Fruit fly (Drosophila melanogaster) whole organism, prepupa: Measurements from ENCODE around the gene CG13813.

Experiments
- CG10669 ChIP-seq: fragments of 200-800 bp; sonication (Bioruptor generic); optimal IDR thresholded peaks from 3 replicates; lab custom pipeline; 2018; ENCODE audit warnings: missing biosample characterization, mild to moderate bottlenecking, missing genetic modification characterization, moderate library complexity
- CG11294 ChIP-seq: fragments of 200-800 bp; sonication (Bioruptor generic); IDR thresholded peaks from 2 replicates; pipeline ENCODE4 v1.3.6; 2022; ENCODE audit warnings: missing biosample characterization, missing genetic modification characterization
- CG11902 ChIP-seq: fragments of 200-800 bp; sonication (Bioruptor generic); optimal IDR thresholded peaks from 3 replicates; lab custom pipeline; 2016; ENCODE audit warnings: missing biosample characterization, missing genetic modification characterization
- CG1621 ChIP-seq: fragments of 200-800 bp; sonication (Bioruptor generic); optimal IDR thresholded peaks from 3 replicates; lab custom pipeline; 2018; ENCODE audit warnings: missing biosample characterization, mild to moderate bottlenecking, missing genetic modification characterization
- CG16779 ChIP-seq: fragments of 200-800 bp; sonication (Bioruptor generic); optimal IDR thresholded peaks from 3 replicates; lab custom pipeline; 2017; ENCODE audit warnings: missing biosample characterization, mild to moderate bottlenecking, missing genetic modification characterization
- CG31627 ChIP-seq: fragments of 200-800 bp; sonication (Bioruptor generic); optimal IDR thresholded peaks from 3 replicates; lab custom pipeline; 2016; ENCODE audit warnings: missing biosample characterization, missing genetic modification characterization
- CG32006 ChIP-seq: fragments of 200-800 bp; sonication (Bioruptor generic); optimal IDR thresholded peaks from 3 replicates; lab custom pipeline; 2017; ENCODE audit warnings: missing biosample characterization, mild to moderate bottlenecking, missing genetic modification characterization
- CG4318 ChIP-seq: fragments of 200-800 bp; sonication (Bioruptor generic); optimal IDR thresholded peaks from 3 replicates; lab custom pipeline; 2017; ENCODE audit warnings: missing biosample characterization, mild to moderate bottlenecking, missing genetic modification characterization
- CG6163 ChIP-seq: fragments of 200-800 bp; sonication (Bioruptor generic); IDR thresholded peaks from 3 replicates; pipeline ENCODE4 v1.3.6; 2022; ENCODE audit warnings: missing biosample characterization, missing genetic modification characterization
- CG6276 ChIP-seq: fragments of 200-800 bp; sonication (Bioruptor generic); optimal IDR thresholded peaks from 2 replicates; lab custom pipeline; 2017; ENCODE audit warnings: missing biosample characterization, mild to moderate bottlenecking, missing genetic modification characterization
- CG6808 ChIP-seq: fragments of 200-800 bp; sonication (Bioruptor generic); optimal IDR thresholded peaks from 3 replicates; lab custom pipeline; 2017; ENCODE audit warnings: missing biosample characterization, missing genetic modification characterization, mild to moderate bottlenecking, moderate library complexity, missing genetic modification reagents
- Eip75B ChIP-seq: fragments of 200-800 bp; sonication (Bioruptor generic); optimal IDR thresholded peaks from 3 replicates; lab custom pipeline; 2016; ENCODE audit warnings: missing biosample characterization, missing genetic modification characterization
- Eip78C ChIP-seq: fragments of 200-800 bp; sonication (Bioruptor generic); peaks from one replicate; lab custom pipeline; 2016; ENCODE audit warnings: missing biosample characterization, missing genetic modification characterization
- Eip93F ChIP-seq: fragments of 200-800 bp; sonication (Bioruptor generic); optimal IDR thresholded peaks from 2 replicates; lab custom pipeline; 2016; ENCODE audit warnings: missing biosample characterization, mild to moderate bottlenecking, missing genetic modification characterization
- Ets96B ChIP-seq: fragments of 200-800 bp; optimal IDR thresholded peaks from 2 replicates; lab custom pipeline; 2019; ENCODE audit warnings: missing biosample characterization, mild to moderate bottlenecking, missing genetic modification characterization, moderate library complexity
- Hr38 ChIP-seq: sonication (Bioruptor generic); optimal IDR thresholded peaks from 2 replicates; lab custom pipeline; 2016; ENCODE audit warnings: missing biosample characterization, missing genetic modification characterization
- Hr39 ChIP-seq: fragments of 200-800 bp; sonication (Bioruptor generic); optimal IDR thresholded peaks from 2 replicates; lab custom pipeline; 2016; ENCODE audit warnings: missing biosample characterization, missing genetic modification characterization
- Hr4 ChIP-seq: fragments of 200-800 bp; sonication (Bioruptor generic); optimal IDR thresholded peaks from 3 replicates; lab custom pipeline; 2016; ENCODE audit warnings: missing biosample characterization, missing genetic modification characterization
- Lpt ChIP-seq: fragments of 200-800 bp; sonication (Bioruptor generic); optimal IDR thresholded peaks from 3 replicates; lab custom pipeline; 2016; ENCODE audit warnings: missing biosample characterization, missing genetic modification characterization
- Met ChIP-seq: fragments of 200-800 bp; sonication (Bioruptor generic); optimal IDR thresholded peaks from 3 replicates; lab custom pipeline; 2016; ENCODE audit warnings: missing biosample characterization, missing genetic modification characterization
- OdsH ChIP-seq: fragments of 200-800 bp; sonication (Bioruptor generic); optimal IDR thresholded peaks from 3 replicates; lab custom pipeline; 2016; ENCODE audit warnings: missing biosample characterization, missing genetic modification characterization
- Smox ChIP-seq: fragments of 200-800 bp; sonication (Bioruptor generic); optimal IDR thresholded peaks from 3 replicates; lab custom pipeline; 2016; ENCODE audit warnings: missing biosample characterization, missing genetic modification characterization
- Sox102F ChIP-seq: fragments of 200-800 bp; sonication (Bioruptor generic); optimal IDR thresholded peaks from 2 replicates; lab custom pipeline; 2016; ENCODE audit warnings: missing biosample characterization, mild to moderate bottlenecking, missing genetic modification characterization
- Sox14 ChIP-seq: fragments of 200-800 bp; sonication (Bioruptor generic); optimal IDR thresholded peaks from 3 replicates; lab custom pipeline; 2016; ENCODE audit warnings: missing biosample characterization, missing genetic modification characterization
- Sox15 ChIP-seq: fragments of 200-800 bp; sonication (Bioruptor generic); optimal IDR thresholded peaks from 3 replicates; lab custom pipeline; 2016; ENCODE audit warnings: missing biosample characterization, missing genetic modification characterization
- acj6 ChIP-seq: fragments of 200-800 bp; sonication (Bioruptor generic); optimal IDR thresholded peaks from 3 replicates; lab custom pipeline; 2016; ENCODE audit warnings: missing biosample characterization, missing genetic modification characterization
- dsx ChIP-seq: fragments of 200-800 bp; optimal IDR thresholded peaks from 3 replicates; lab custom pipeline; 2019; ENCODE audit warnings: missing biosample characterization, mild to moderate bottlenecking, missing genetic modification characterization, moderate library complexity; ENCODE audit not compliant: poor library complexity, severe bottlenecking
- eg ChIP-seq: fragments of 200-800 bp; sonication (Bioruptor generic); IDR thresholded peaks from 3 replicates; pipeline ENCODE4 v1.3.6; 2022; ENCODE audit warnings: missing biosample characterization, missing genetic modification characterization
- esn ChIP-seq: fragments of 200-800 bp; sonication (Bioruptor generic); optimal IDR thresholded peaks from 2 replicates; lab custom pipeline; 2016; ENCODE audit warnings: missing biosample characterization, mild to moderate bottlenecking, missing genetic modification characterization, moderate library complexity
- fd59A ChIP-seq: fragments of 200-800 bp; sonication (Bioruptor generic); optimal IDR thresholded peaks from 2 replicates; lab custom pipeline; 2017; ENCODE audit warnings: missing biosample characterization, mild to moderate bottlenecking, missing genetic modification characterization, missing genetic modification reagents
- fd85E ChIP-seq: fragments of 200-800 bp; sonication (Bioruptor generic); optimal IDR thresholded peaks from 3 replicates; lab custom pipeline; 2016; ENCODE audit warnings: missing biosample characterization, missing genetic modification characterization
- fkh ChIP-seq: fragments of 200-800 bp; sonication (Bioruptor generic); optimal IDR thresholded peaks from 3 replicates; lab custom pipeline; 2017; ENCODE audit warnings: missing biosample characterization, mild to moderate bottlenecking, missing genetic modification characterization, moderate library complexity
- net ChIP-seq: fragments of 200-800 bp; sonication (Bioruptor generic); optimal IDR thresholded peaks from 3 replicates; lab custom pipeline; 2016; ENCODE audit warnings: missing biosample characterization, missing genetic modification characterization
- salr ChIP-seq, 2 experiments: fragments of 200-800 bp; sonication (Bioruptor generic); optimal IDR thresholded peaks; 3 replicates each; lab custom pipeline; 2016 to 2018; ENCODE audit warnings: missing biosample characterization in 2 of 2, missing genetic modification characterization in 2 of 2, mild to moderate bottlenecking in 1 of 2
- spab ChIP-seq: fragments of 200-800 bp; sonication (Bioruptor generic); optimal IDR thresholded peaks from 2 replicates; lab custom pipeline; 2017; ENCODE audit warnings: missing biosample characterization, mild to moderate bottlenecking, missing genetic modification characterization, missing genetic modification reagents
- ss ChIP-seq, 2 experiments: fragments of 200-800 bp; sonication (Bioruptor generic); optimal IDR thresholded peaks; 2 replicates in 1 of 2; 3 replicates in 1 of 2; lab custom pipeline; 2017 to 2018; ENCODE audit warnings: mild to moderate bottlenecking in 2 of 2, missing biosample characterization in 2 of 2, missing genetic modification characterization in 2 of 2, moderate library complexity in 1 of 2
- svp ChIP-seq: fragments of 200-800 bp; sonication (Bioruptor generic); peaks from one replicate; lab custom pipeline; 2016; ENCODE audit warnings: missing biosample characterization, missing genetic modification characterization
- topi ChIP-seq: fragments of 200-800 bp; sonication (Bioruptor generic); optimal IDR thresholded peaks from 3 replicates; lab custom pipeline; 2016; ENCODE audit warnings: missing biosample characterization, missing genetic modification characterization
- vri ChIP-seq: fragments of 200-800 bp; sonication (Bioruptor generic); optimal IDR thresholded peaks from 3 replicates; lab custom pipeline; 2016; ENCODE audit warnings: missing biosample characterization, mild to moderate bottlenecking, missing genetic modification characterization

The CG13813 gene

DNA sequence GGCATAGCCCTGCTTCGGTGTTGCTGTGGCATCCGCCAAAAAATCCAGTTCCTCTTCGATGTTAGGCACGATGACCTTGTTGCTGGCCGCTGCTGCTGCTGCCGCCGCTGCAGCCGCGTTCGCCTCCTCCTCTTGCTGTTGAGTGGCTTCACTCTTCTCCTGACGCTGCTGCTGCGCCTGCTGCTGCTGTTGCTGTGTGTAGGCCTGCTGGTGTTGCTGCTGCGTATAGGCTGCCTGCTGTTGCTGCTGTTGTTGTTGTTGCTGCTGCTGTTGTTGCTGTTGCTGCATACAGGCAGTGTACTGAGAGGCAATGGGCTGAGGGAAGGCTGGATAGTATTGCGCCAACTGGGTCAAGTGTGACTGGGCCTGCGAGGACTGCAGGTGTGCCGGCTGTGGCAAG is 5.7 kb downstream of the CG13813 start:
- TF ChIP-seq vri (no peak), CG16779 (tag; lab: Kevin White, UChicago) (no peak), spab (no peak), Met (GFP tag; lab: Kevin White, UChicago) (no peak), fkh (no peak), esn (GFP tag; lab: Kevin White, UChicago) (no peak), OdsH (no peak), svp (GFP tag; lab: Kevin White, UChicago) (no peak), Sox15 (no peak), Sox14 (GFP tag; lab: Kevin White, UChicago) (no peak), net (GFP tag; lab: Kevin White, UChicago) (no peak), CG6808 (GFP tag; lab: Kevin White, UChicago) (no peak), ss (GFP tag; optimal IDR thresholded peaks at IDR 0.05; lab: Kevin White, UChicago) (no peak), topi (GFP tag; lab: Kevin White, UChicago) (no peak), Smox (GFP tag; lab: Kevin White, UChicago) (no peak), CG6163 (no peak), Eip75B (GFP tag; lab: Kevin White, UChicago) (no peak), CG6276 (GFP tag; lab: Kevin White, UChicago) (no peak), CG4318 (GFP tag; lab: Kevin White, UChicago) (no peak)

DNA sequence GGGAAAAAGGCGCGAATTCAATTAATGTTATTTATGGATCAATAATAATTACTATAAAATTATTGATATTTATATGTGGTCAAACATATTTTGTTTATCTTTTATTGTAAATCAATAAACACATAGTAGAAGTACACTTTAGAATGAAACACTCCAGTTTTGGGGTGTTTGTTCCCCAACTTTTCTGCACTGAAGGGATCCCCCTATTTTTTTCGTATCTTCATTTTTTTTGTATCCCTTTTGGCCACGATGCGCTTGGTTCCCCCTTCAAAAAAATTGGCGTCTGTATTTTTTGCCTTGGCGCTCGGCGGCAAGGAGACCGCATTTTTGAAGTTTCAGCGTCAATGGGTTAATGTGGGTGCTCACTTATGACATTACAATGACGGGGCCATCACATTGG is 9.3 kb downstream of the CG13813 start, which contains the start of gene Clc:
Gene Clc (plus strand): TSS at position 301 of the 400 bp plus-strand sequence.
- TF ChIP-seq Lpt (GFP tag; lab: Kevin White, UChicago), result no peak
- no peak for TF ChIP-seq CG11902 (GFP tag; lab: Kevin White, UChicago)
- no peak for TF ChIP-seq Eip93F (GFP tag; lab: Kevin White, UChicago)
- TF ChIP-seq fd59A, result no peak
- no peak for TF ChIP-seq acj6
- no peak for TF ChIP-seq eg
- TF ChIP-seq CG32006 (GFP tag; lab: Kevin White, UChicago), result no peak
- TF ChIP-seq CG6163, result no peak
- no peak for TF ChIP-seq Met (GFP tag; lab: Kevin White, UChicago)

DNA sequence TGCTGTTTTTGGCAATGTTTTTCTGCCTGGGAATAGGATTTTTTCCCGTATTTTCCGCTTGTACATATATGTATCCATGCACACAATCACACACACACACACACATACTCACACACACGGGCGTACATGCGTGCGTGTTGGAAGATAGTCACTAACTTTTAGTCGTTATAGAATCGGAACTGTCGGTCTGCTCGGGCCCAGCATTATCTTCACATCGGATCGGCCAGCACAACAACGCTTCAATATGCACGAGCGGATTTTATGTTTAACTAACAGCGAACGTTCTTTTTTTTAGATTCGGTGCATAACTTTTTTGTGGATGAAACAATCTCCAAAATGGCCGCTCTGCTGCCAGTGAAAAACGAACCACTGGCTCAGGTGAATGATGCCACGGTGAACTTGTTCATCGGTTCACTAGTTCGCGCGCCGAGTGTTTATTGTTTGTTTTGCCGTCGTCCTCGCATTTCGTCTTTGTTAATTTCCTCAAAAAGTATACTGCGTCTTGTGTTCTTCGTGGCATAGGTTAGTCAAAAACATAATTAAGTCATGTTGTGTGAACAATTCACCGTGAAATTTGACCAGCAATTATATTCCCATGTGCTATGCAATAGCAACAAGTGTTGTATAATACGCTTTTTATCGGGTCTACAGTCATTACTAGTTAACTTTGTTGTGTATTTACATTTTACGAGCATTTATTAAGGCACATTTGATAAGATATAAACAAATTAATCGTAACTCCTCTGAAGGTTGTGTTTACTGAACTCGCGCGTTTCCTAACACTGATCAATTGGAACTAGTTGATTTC is 9.9 kb downstream of the CG13813 start, which contains the start of the genes CG6951 and CG17233:
Gene CG6951 (plus strand): TSS at position 105 of the 808 bp plus-strand sequence.
Gene CG17233 (minus strand): TSS at position 741 of the 808 bp plus-strand sequence.
- TF ChIP-seq Hr4, result no peak
- peak; percentile 89 for TF ChIP-seq fkh
- no peak for TF ChIP-seq salr (GFP tag; optimal IDR thresholded peaks at IDR 0.05; lab: Kevin White, UChicago)
- TF ChIP-seq CG10669 (GFP tag; lab: Kevin White, UChicago), result no peak

dm6 chr3L:20241987-20242982 is 10.8 kb downstream of the CG13813 start:
- TF ChIP-seq Ets96B (tag; lab: Kevin White, UChicago), result no peak
- peak; percentile 29; the same call in 1 of the 2 replicates for TF ChIP-seq CG11294 (GFP tag; lab: Robert Waterston, UW)
- no peak for TF ChIP-seq CG16779 (tag; lab: Kevin White, UChicago)
- peak; percentile 63 for TF ChIP-seq OdsH
- TF ChIP-seq Eip78C (GFP tag; lab: Kevin White, UChicago), result peak; percentile 83
- peak; percentile 68 for TF ChIP-seq eg
- peak; percentile 45 for TF ChIP-seq CG10669 (GFP tag; lab: Kevin White, UChicago)
- peak; percentile 52 for TF ChIP-seq Sox102F (GFP tag; lab: Kevin White, UChicago)
- peak; percentile 36 for TF ChIP-seq Sox15
- peak; percentile 55 for TF ChIP-seq CG4318 (GFP tag; lab: Kevin White, UChicago)
- peak; percentile 7 for TF ChIP-seq fd59A
- TF ChIP-seq spab, result peak; percentile 16
- TF ChIP-seq vri, result peak; percentile 4
- TF ChIP-seq acj6, result peak; percentile 60
- TF ChIP-seq Hr39, result peak; percentile 33
- TF ChIP-seq CG1621 (tag; lab: Kevin White, UChicago), result no peak
- TF ChIP-seq salr (GFP tag; optimal IDR thresholded peaks at IDR 0.05; lab: Kevin White, UChicago), result peak in 1 of 2 experiments; percentile 48
- TF ChIP-seq dsx (GFP tag; lab: Kevin White, UChicago), result peak; percentile 41
- TF ChIP-seq fd85E, result peak; percentile 14
- peak; percentile 46 for TF ChIP-seq CG31627 (GFP tag; lab: Kevin White, UChicago)
- TF ChIP-seq CG32006 (GFP tag; lab: Kevin White, UChicago), result peak; percentile 71
- TF ChIP-seq Hr38 (GFP tag; lab: Kevin White, UChicago), result no peak
- peak in 1 of 2 experiments; percentile 52 for TF ChIP-seq ss (GFP tag; optimal IDR thresholded peaks at IDR 0.05; lab: Kevin White, UChicago)
- peak; percentile 61 for TF ChIP-seq CG6163
- peak; percentile 2 for TF ChIP-seq CG6808 (GFP tag; lab: Kevin White, UChicago)
